Worm (Caenorhabditis elegans) whole organism, L4/young adult: ENCODE results near the gene aptf-3.

Experiments
- W03F9.2 ChIP-seq: fragments of 150-350 bp; optimal IDR thresholded peaks from 2 replicates; lab custom pipeline; 2014; ENCODE audit warnings: missing biosample characterization, missing genetic modification characterization
- him-1 ChIP-seq: sonication (generic microtip); optimal IDR thresholded peaks from 2 replicates; lab custom pipeline; 2016; ENCODE audit warnings: missing genotype, missing genetic modification reagents, missing genetic modification characterization, missing compliant biosample characterization

DNA sequence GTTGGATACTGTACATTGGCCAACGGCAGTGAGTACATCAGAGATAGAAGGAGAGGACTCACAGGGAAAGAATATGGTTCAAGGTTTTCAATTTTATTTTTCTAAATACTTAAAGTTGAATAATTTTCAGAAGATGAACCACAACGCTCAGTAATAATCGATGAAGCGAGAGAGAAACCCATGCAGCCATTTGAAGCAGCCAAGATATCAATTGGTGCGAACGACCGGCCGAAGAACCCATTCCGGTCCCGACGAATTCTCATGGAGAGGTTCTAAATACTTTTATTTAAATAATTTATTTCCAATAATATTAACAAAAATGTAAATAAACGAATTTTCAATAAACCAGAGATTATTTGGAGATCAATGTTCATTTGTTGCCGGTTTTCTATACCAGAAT lies 6.2 kb downstream of the aptf-3 start, which contains the start of gene pigg-1:
- TF ChIP-seq him-1 (tag; lab: Kevin White, UChicago) (no peak), W03F9.2 (tag; lab: Kevin White, UChicago) (no peak)
